Worm (Caenorhabditis elegans) whole organism, mixed stage, embryonic: ENCODE results near the gene ugt-6.

Source experiments
- M03D4.4 ChIP-seq: sonication (generic microtip); optimal IDR thresholded peaks from 2 replicates; lab custom pipeline; 2017; ENCODE audit warnings: mild to moderate bottlenecking, missing genetic modification characterization, missing compliant biosample characterization
- bed-3 ChIP-seq: fragments of 200-800 bp; sonication (Bioruptor generic); optimal IDR thresholded peaks from 3 replicates; lab custom pipeline; 2018; ENCODE audit warnings: mild to moderate bottlenecking, missing genetic modification characterization, moderate library complexity, missing compliant biosample characterization
- blmp-1 ChIP-seq: fragments of 150-350 bp; optimal IDR thresholded peaks from 2 replicates; lab custom pipeline; 2014; ENCODE audit warnings: missing biosample characterization, missing genetic modification characterization
- ceh-39 ChIP-seq: fragments of 150-350 bp; optimal IDR thresholded peaks from 2 replicates; lab custom pipeline; 2014; ENCODE audit warnings: missing biosample characterization, missing genetic modification characterization
- ceh-43 ChIP-seq: fragments of 200-800 bp; sonication (Bioruptor generic); optimal IDR thresholded peaks from 2 replicates; lab custom pipeline; 2018; ENCODE audit warnings: mild to moderate bottlenecking, missing genetic modification characterization, moderate library complexity, missing compliant biosample characterization
- ceh-83 ChIP-seq: fragments of 200-800 bp; sonication (Bioruptor generic); optimal IDR thresholded peaks from 2 replicates; lab custom pipeline; 2018; ENCODE audit warnings: mild to moderate bottlenecking, missing genetic modification characterization, missing compliant biosample characterization
- ces-1 ChIP-seq: fragments of 150-350 bp; optimal IDR thresholded peaks from 2 replicates; lab custom pipeline; 2014; ENCODE audit warnings: missing biosample characterization, missing genetic modification reagents, missing genetic modification characterization
- cnd-1 ChIP-seq: fragments of 200-800 bp; sonication (Bioruptor generic); optimal IDR thresholded peaks from 2 replicates; lab custom pipeline; 2018; ENCODE audit warnings: mild to moderate bottlenecking, missing genetic modification characterization, missing compliant biosample characterization
- drap-1 ChIP-seq: fragments of 200-800 bp; sonication (Bioruptor generic); optimal IDR thresholded peaks from 3 replicates; lab custom pipeline; 2018; ENCODE audit warnings: mild to moderate bottlenecking, missing genetic modification characterization, missing compliant biosample characterization
- elt-1 ChIP-seq: sonication (generic microtip); optimal IDR thresholded peaks from 2 replicates; lab custom pipeline; 2017; ENCODE audit warnings: missing genetic modification characterization, mild to moderate bottlenecking, missing compliant biosample characterization, antibody characterized with exemption, moderate library complexity, borderline replicate concordance; ENCODE audit not compliant: insufficient read depth
- flh-1 ChIP-seq: fragments of 200-800 bp; sonication (Bioruptor generic); optimal IDR thresholded peaks from 2 replicates; lab custom pipeline; 2018; ENCODE audit warnings: mild to moderate bottlenecking, missing genetic modification characterization, moderate library complexity, missing compliant biosample characterization
- ham-2 ChIP-seq: fragments of 200-800 bp; sonication (Bioruptor generic); optimal IDR thresholded peaks from 2 replicates; lab custom pipeline; 2018; ENCODE audit warnings: mild to moderate bottlenecking, missing genetic modification characterization, missing compliant biosample characterization
- hlh-1 ChIP-seq: fragments of 150-350 bp; optimal IDR thresholded peaks from 2 replicates; lab custom pipeline; 2014; ENCODE audit warnings: missing biosample characterization, missing genetic modification reagents, missing genetic modification characterization
- lin-13 ChIP-seq: fragments of 150-350 bp; optimal IDR thresholded peaks from 2 replicates; lab custom pipeline; 2014; ENCODE audit warnings: missing biosample characterization, missing genetic modification characterization
- lin-32 ChIP-seq: fragments of 200-800 bp; sonication (Bioruptor generic); optimal IDR thresholded peaks from 2 replicates; lab custom pipeline; 2018; ENCODE audit warnings: mild to moderate bottlenecking, missing genetic modification characterization, missing compliant biosample characterization
- lsy-2 ChIP-seq: fragments of 150-350 bp; optimal IDR thresholded peaks from 2 replicates; lab custom pipeline; 2014; ENCODE audit warnings: missing biosample characterization, missing genetic modification characterization
- mab-5 ChIP-seq: fragments of 150-350 bp; optimal IDR thresholded peaks from 2 replicates; lab custom pipeline; 2014; ENCODE audit warnings: missing biosample characterization, missing genetic modification characterization
- mep-1 ChIP-seq: fragments of 150-350 bp; optimal IDR thresholded peaks from 2 replicates; lab custom pipeline; 2017; ENCODE audit warnings: missing biosample characterization, missing genetic modification reagents, missing genetic modification characterization, inconsistent platforms
- mls-2 ChIP-seq: sonication (generic microtip); optimal IDR thresholded peaks from 2 replicates; lab custom pipeline; 2016; ENCODE audit warnings: mild to moderate bottlenecking, missing genetic modification characterization, moderate library complexity, missing compliant biosample characterization
- nhr-2 ChIP-seq: fragments of 150-350 bp; optimal IDR thresholded peaks from 2 replicates; lab custom pipeline; 2014; ENCODE audit warnings: missing biosample characterization, missing genetic modification characterization
- nhr-237 ChIP-seq: fragments of 150-350 bp; optimal IDR thresholded peaks from 2 replicates; lab custom pipeline; 2014; ENCODE audit warnings: missing biosample characterization, missing genetic modification characterization
- nhr-28 ChIP-seq: fragments of 150-350 bp; optimal IDR thresholded peaks from 2 replicates; lab custom pipeline; 2014; ENCODE audit warnings: missing biosample characterization, missing genetic modification characterization
- nhr-76 ChIP-seq: sonication (generic microtip); optimal IDR thresholded peaks from 2 replicates; lab custom pipeline; 2017; ENCODE audit warnings: missing biosample characterization, missing genetic modification characterization
- pha-4 ChIP-seq: fragments of 150-350 bp; optimal IDR thresholded peaks from 2 replicates; lab custom pipeline; 2018; ENCODE audit warnings: missing biosample characterization, missing genetic modification reagents, missing genetic modification characterization
- sem-2 ChIP-seq: fragments of 200-800 bp; sonication (Bioruptor generic); optimal IDR thresholded peaks from 2 replicates; lab custom pipeline; 2018; ENCODE audit warnings: mild to moderate bottlenecking, missing genetic modification characterization, missing compliant biosample characterization
- snpc-4 ChIP-seq: fragments of 150-350 bp; optimal IDR thresholded peaks from 2 replicates; lab custom pipeline; 2014; ENCODE audit warnings: missing biosample characterization, missing genetic modification characterization
- sptf-1 ChIP-seq: sonication (generic microtip); optimal IDR thresholded peaks from 2 replicates; lab custom pipeline; 2017; ENCODE audit warnings: mild to moderate bottlenecking, missing genetic modification characterization, moderate library complexity, missing compliant biosample characterization
- tbx-8 ChIP-seq: fragments of 200-800 bp; sonication (Bioruptor generic); optimal IDR thresholded peaks from 2 replicates; lab custom pipeline; 2018; ENCODE audit warnings: mild to moderate bottlenecking, missing genetic modification characterization, moderate library complexity, missing compliant biosample characterization
- unc-120 ChIP-seq: sonication (generic microtip); optimal IDR thresholded peaks from 2 replicates; lab custom pipeline; 2017; ENCODE audit warnings: missing genetic modification characterization, missing compliant biosample characterization; ENCODE audit not compliant: poor library complexity, severe bottlenecking
- unc-39 ChIP-seq: fragments of 150-350 bp; optimal IDR thresholded peaks from 2 replicates; lab custom pipeline; 2014; ENCODE audit warnings: missing biosample characterization, missing genetic modification characterization
- unc-62 ChIP-seq: fragments of 150-350 bp; optimal IDR thresholded peaks from 2 replicates; lab custom pipeline; 2014; ENCODE audit warnings: missing biosample characterization, missing genetic modification reagents, missing genetic modification characterization
- ztf-11 ChIP-seq: fragments of 150-350 bp; optimal IDR thresholded peaks from 2 replicates; lab custom pipeline; 2014; ENCODE audit warnings: missing biosample characterization, missing genetic modification characterization

ugt-6 gene

DNA sequence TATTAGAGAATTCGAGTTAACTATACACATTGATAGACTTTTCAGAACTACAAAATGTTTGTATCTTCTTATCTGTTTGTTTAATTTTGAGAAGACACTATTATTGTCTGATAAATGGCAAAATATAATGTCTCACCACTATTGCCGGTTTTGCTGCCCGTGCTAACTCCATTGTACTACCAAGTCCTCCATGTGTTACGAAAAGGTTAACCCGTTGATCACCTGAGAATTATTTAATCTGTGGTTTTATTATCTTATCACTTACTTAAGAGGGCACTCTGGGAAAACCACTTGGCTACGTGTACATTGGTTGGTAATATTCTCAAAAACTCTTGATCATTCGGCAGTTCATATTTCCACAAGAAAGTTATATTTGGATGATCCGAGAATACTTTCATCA is 2.1 kb downstream of the ugt-6 start:
- no peak for TF ChIP-seq unc-120
- TF ChIP-seq hlh-1 (tag; lab: Kevin White, UChicago) = no peak
- no peak for TF ChIP-seq sem-2 (GFP tag; lab: Kevin White, UChicago)
- TF ChIP-seq elt-1 (tag; lab: Kevin White, UChicago) = no peak
- TF ChIP-seq ceh-39 (tag; lab: Kevin White, UChicago) = no peak
- no peak for TF ChIP-seq pha-4 (tag; lab: Kevin White, UChicago)
- no peak for TF ChIP-seq flh-1 (GFP tag; lab: Kevin White, UChicago)
- TF ChIP-seq, all 35 proteins: peak for 0

DNA sequence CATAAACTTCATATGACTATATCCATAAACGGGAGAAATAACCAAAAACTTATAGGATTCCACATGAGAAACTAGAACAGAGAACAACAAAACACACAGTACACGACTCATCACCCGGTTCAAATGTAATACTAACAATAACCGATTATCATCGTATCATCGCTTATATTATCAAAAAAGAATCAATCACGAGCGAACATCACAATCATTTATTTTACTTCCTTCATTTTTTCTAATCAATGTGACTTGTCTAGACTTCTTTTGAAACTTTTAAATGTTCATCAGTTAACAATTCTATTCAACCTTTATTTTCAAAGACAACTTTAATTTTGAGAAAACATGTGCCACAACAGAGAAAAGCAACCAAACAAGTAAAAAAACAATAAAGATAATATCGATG is 2.8 kb downstream of the ugt-6 start, which contains the start of gene ugt-4:
TSS of gene ugt-4 (minus strand) at position 141 of the 400 bp plus-strand sequence.
- TF ChIP-seq blmp-1 = no peak
- TF ChIP-seq lsy-2 = no peak
- TF ChIP-seq cnd-1 (tag; lab: Kevin White, UChicago) = no peak
- TF ChIP-seq tbx-8 = no peak
- TF ChIP-seq snpc-4 = no peak
- no peak for TF ChIP-seq flh-1 (GFP tag; lab: Kevin White, UChicago)
- no peak for TF ChIP-seq ceh-43
- no peak for TF ChIP-seq drap-1 (GFP tag; lab: Kevin White, UChicago)
- TF ChIP-seq lin-32 (GFP tag; lab: Kevin White, UChicago) = no peak
- no peak for TF ChIP-seq ceh-39 (tag; lab: Kevin White, UChicago)
- no peak for TF ChIP-seq lin-13
- TF ChIP-seq ham-2 (GFP tag; lab: Kevin White, UChicago) = no peak
- no peak for TF ChIP-seq bed-3 (GFP tag; lab: Kevin White, UChicago)
- TF ChIP-seq mls-2 (tag; lab: Kevin White, UChicago) = no peak
- no peak for TF ChIP-seq nhr-237 (tag; lab: Kevin White, UChicago)
- no peak for TF ChIP-seq nhr-76 (tag; lab: Kevin White, UChicago)
- TF ChIP-seq ceh-83 = no peak
- TF ChIP-seq mep-1 (tag; lab: Kevin White, UChicago) = no peak

- TF ChIP-seq nhr-28 (tag; lab: Kevin White, UChicago) (no peak), lsy-2 (no peak), unc-62 (GFP tag; lab: Kevin White, UChicago) (no peak), M03D4.4 (tag; lab: Kevin White, UChicago) (no peak), tbx-8 (no peak), sptf-1 (tag; lab: Kevin White, UChicago) (no peak), mab-5 (tag; lab: Kevin White, UChicago) (no peak), ham-2 (GFP tag; lab: Kevin White, UChicago) (no peak), unc-120 (no peak), sem-2 (GFP tag; lab: Kevin White, UChicago) (no peak), mls-2 (tag; lab: Kevin White, UChicago) (no peak), mep-1 (tag; lab: Kevin White, UChicago) (no peak), ztf-11 (tag; lab: Kevin White, UChicago) (no peak), unc-39 (tag; lab: Kevin White, UChicago) (no peak), elt-1 (tag; lab: Kevin White, UChicago) (no peak), blmp-1 (no peak), ceh-83 (no peak), ceh-43 (no peak), ceh-39 (tag; lab: Kevin White, UChicago) (no peak)
- TF ChIP-seq, all 35 proteins: peak for 0
These were observed 5.3 kb downstream of the ugt-6 start, which contains the start of gene ugt-5 for ce11 chrV:12792752-12793151. Gene ugt-5 (minus strand): TSS chrV:12792965.

- no peak for TF ChIP-seq elt-1 (tag; lab: Kevin White, UChicago)
- no peak for TF ChIP-seq lin-32 (GFP tag; lab: Kevin White, UChicago)
- TF ChIP-seq cnd-1 (tag; lab: Kevin White, UChicago) = no peak
- TF ChIP-seq M03D4.4 (tag; lab: Kevin White, UChicago) = no peak
- no peak for TF ChIP-seq drap-1 (GFP tag; lab: Kevin White, UChicago)
- TF ChIP-seq sptf-1 (tag; lab: Kevin White, UChicago) = no peak
- TF ChIP-seq sem-2 (GFP tag; lab: Kevin White, UChicago) = no peak
- no peak for TF ChIP-seq pha-4 (tag; lab: Kevin White, UChicago)
- no peak for TF ChIP-seq flh-1 (GFP tag; lab: Kevin White, UChicago)
- no peak for TF ChIP-seq mab-5 (tag; lab: Kevin White, UChicago)
- no peak for TF ChIP-seq ces-1 (GFP tag; lab: Kevin White, UChicago)
- no peak for TF ChIP-seq nhr-2 (tag; lab: Kevin White, UChicago)
- TF ChIP-seq nhr-28 (tag; lab: Kevin White, UChicago) = no peak
- TF ChIP-seq blmp-1 = no peak
- TF ChIP-seq ceh-83 = no peak
- no peak for TF ChIP-seq bed-3 (GFP tag; lab: Kevin White, UChicago)
- no peak for TF ChIP-seq nhr-237 (tag; lab: Kevin White, UChicago)
- no peak for TF ChIP-seq hlh-1 (tag; lab: Kevin White, UChicago)
- no peak for TF ChIP-seq ceh-43
- TF ChIP-seq unc-39 (tag; lab: Kevin White, UChicago) = no peak
These were observed 7.8 kb downstream of the ugt-6 start, which contains the start of gene srbc-43 for ce11 chrV:12790188-12790587. Gene srbc-43 (minus strand): TSS chrV:12790518.
